Worm (Caenorhabditis elegans): ENCODE data around the gene sams-1.

ce11 chrX:11964555-11964954 is 1.2 kb upstream of the sams-1 start:
- no peak for TF ChIP-seq lin-15B (tag; optimal IDR thresholded peaks at IDR 0.05)
- TF ChIP-seq mab-9 (GFP tag; IDR thresholded peaks at IDR 0.05), result no peak
- TF ChIP-seq vab-15 (tag; optimal IDR thresholded peaks at IDR 0.05), result no peak
- peak; percentile 38 for TF ChIP-seq nhr-71 (tag; optimal IDR thresholded peaks at IDR 0.05)

Data from whole organism, L1 larva.